Worm (Caenorhabditis elegans) whole organism, young adult: ENCODE measurements around the gene Y41D4B.6.

Experiments
- B0019.2 ChIP-seq: fragments of 200-800 bp; sonication (Bioruptor generic); conservative IDR thresholded peaks from 2 replicates; pipeline ENCODE4 v1.3.6; 2022; ENCODE audit warnings: missing genetic modification reagents, missing genetic modification characterization, missing compliant biosample characterization
- B0261.1 ChIP-seq: sonication (generic microtip); optimal IDR thresholded peaks from 2 replicates; lab custom pipeline; 2016; ENCODE audit warnings: mild to moderate bottlenecking, missing genetic modification characterization, moderate library complexity, missing compliant biosample characterization
- C06A6.2 ChIP-seq: fragments of 200-800 bp; sonication (Bioruptor generic); conservative IDR thresholded peaks from 2 replicates; pipeline ENCODE4 v1.3.6; 2022; ENCODE audit warnings: missing genetic modification characterization, missing compliant biosample characterization
- C17E4.6 ChIP-seq: fragments of 200-800 bp; sonication (Bioruptor generic); IDR thresholded peaks from 2 replicates; pipeline ENCODE4 v1.3.6; 2022; ENCODE audit warnings: missing genetic modification reagents, missing genetic modification characterization, missing compliant biosample characterization
- F33H1.4 ChIP-seq: fragments of 200-800 bp; sonication (Bioruptor generic); IDR thresholded peaks from 2 replicates; pipeline ENCODE4 v1.3.6; 2022; ENCODE audit warnings: missing genetic modification reagents, missing genetic modification characterization, missing compliant biosample characterization
- F37B4.10 ChIP-seq: fragments of 200-800 bp; sonication (Bioruptor generic); IDR thresholded peaks from 2 replicates; pipeline ENCODE4 v1.3.6; 2022; ENCODE audit warnings: missing genetic modification characterization, missing compliant biosample characterization
- F39B2.1 ChIP-seq: fragments of 200-800 bp; sonication (Bioruptor generic); IDR thresholded peaks from 2 replicates; pipeline ENCODE4 v1.3.6; 2022; ENCODE audit warnings: missing genetic modification reagents, missing genetic modification characterization, missing compliant biosample characterization
- F52B5.7 ChIP-seq: sonication (generic microtip); optimal IDR thresholded peaks from 2 replicates; lab custom pipeline; 2016; ENCODE audit warnings: mild to moderate bottlenecking, missing genetic modification characterization, missing compliant biosample characterization
- F57C9.4 ChIP-seq: sonication (generic microtip); optimal IDR thresholded peaks from 2 replicates; lab custom pipeline; 2017; ENCODE audit warnings: mild to moderate bottlenecking, missing genetic modification characterization, missing compliant biosample characterization
- K11D2.4 ChIP-seq: fragments of 200-800 bp; sonication (Bioruptor generic); IDR thresholded peaks from 2 replicates; pipeline ENCODE4 v1.3.6; 2022; ENCODE audit warnings: missing genetic modification reagents, missing genetic modification characterization, missing compliant biosample characterization
- Y53F4B.3 ChIP-seq: fragments of 200-800 bp; sonication (Bioruptor generic); IDR thresholded peaks from 2 replicates; pipeline ENCODE4 v1.3.6; 2022; ENCODE audit warnings: missing genetic modification reagents, missing genetic modification characterization, missing compliant biosample characterization
- Y56A3A.18 ChIP-seq: fragments of 200-800 bp; sonication (Bioruptor generic); IDR thresholded peaks from 2 replicates; pipeline ENCODE4 v1.3.6; 2022; ENCODE audit warnings: missing genetic modification reagents, missing genetic modification characterization, missing compliant biosample characterization
- Y67H2A.10 ChIP-seq: fragments of 200-800 bp; sonication (Bioruptor generic); conservative IDR thresholded peaks from 2 replicates; pipeline ENCODE4 v1.3.6; 2022; ENCODE audit warnings: missing genetic modification reagents, missing genetic modification characterization, missing compliant biosample characterization
- atf-7 ChIP-seq: sonication (generic microtip); optimal IDR thresholded peaks from 2 replicates; lab custom pipeline; 2017; ENCODE audit warnings: mild to moderate bottlenecking, missing genetic modification characterization, missing compliant biosample characterization
- athp-1 ChIP-seq: sonication (generic microtip); optimal IDR thresholded peaks from 2 replicates; lab custom pipeline; 2017; ENCODE audit warnings: mild to moderate bottlenecking, missing genetic modification characterization, missing compliant biosample characterization
- ceh-40 ChIP-seq: fragments of 200-800 bp; sonication (Bioruptor generic); IDR thresholded peaks from 2 replicates; pipeline ENCODE4 v1.3.6; 2022; ENCODE audit warnings: missing genetic modification characterization, missing compliant biosample characterization
- ceh-58 ChIP-seq: fragments of 200-800 bp; sonication (Bioruptor generic); IDR thresholded peaks from 2 replicates; pipeline ENCODE4 v1.3.6; 2022; ENCODE audit warnings: missing genetic modification characterization, missing compliant biosample characterization
- ceh-79 ChIP-seq: sonication (generic microtip); optimal IDR thresholded peaks from 2 replicates; lab custom pipeline; 2017; ENCODE audit warnings: mild to moderate bottlenecking, missing genetic modification characterization, missing compliant biosample characterization
- ceh-91 ChIP-seq: fragments of 200-800 bp; sonication (Bioruptor generic); IDR thresholded peaks from 2 replicates; pipeline ENCODE4 v1.3.6; 2022; ENCODE audit warnings: missing genetic modification reagents, missing genetic modification characterization, missing compliant biosample characterization
- die-1 ChIP-seq: sonication (generic microtip); optimal IDR thresholded peaks from 2 replicates; lab custom pipeline; 2016; ENCODE audit warnings: missing genotype, mild to moderate bottlenecking, missing genetic modification characterization, missing compliant biosample characterization
- efl-1 ChIP-seq: fragments of 150-350 bp; optimal IDR thresholded peaks from 2 replicates; lab custom pipeline; 2014; ENCODE audit warnings: missing biosample characterization, missing genetic modification reagents, missing genetic modification characterization
- egl-44 ChIP-seq: fragments of 200-800 bp; sonication (Bioruptor generic); IDR thresholded peaks from 2 replicates; pipeline ENCODE4 v1.3.6; 2022; ENCODE audit warnings: missing genetic modification reagents, missing genetic modification characterization, missing compliant biosample characterization
- ets-4 ChIP-seq: fragments of 200-800 bp; sonication (Bioruptor generic); optimal IDR thresholded peaks from 2 replicates; lab custom pipeline; 2018; ENCODE audit warnings: mild to moderate bottlenecking, missing genetic modification characterization, missing compliant biosample characterization
- fkh-3 ChIP-seq: sonication (generic microtip); optimal IDR thresholded peaks from 2 replicates; lab custom pipeline; 2016; ENCODE audit warnings: mild to moderate bottlenecking, missing genetic modification characterization, missing compliant biosample characterization
- hlh-12 ChIP-seq: sonication (generic microtip); optimal IDR thresholded peaks from 2 replicates; lab custom pipeline; 2016; ENCODE audit warnings: missing genetic modification characterization, missing compliant biosample characterization
- hmg-20 ChIP-seq: fragments of 200-800 bp; sonication (Bioruptor generic); IDR thresholded peaks from 2 replicates; pipeline ENCODE4 v1.3.6; 2022; ENCODE audit warnings: missing genetic modification reagents, missing genetic modification characterization, missing compliant biosample characterization
- hrde-1 ChIP-seq: sonication (generic microtip); optimal IDR thresholded peaks from 2 replicates; lab custom pipeline; 2016; ENCODE audit warnings: missing genetic modification characterization, mild to moderate bottlenecking, missing compliant biosample characterization, moderate library complexity, missing genotype, missing genetic modification reagents, borderline replicate concordance
- let-607 ChIP-seq, 2 experiments: fragments of 200-800 bp in 1 of 2; sonication (Bioruptor generic) in 1 of 2; sonication (generic microtip) in 1 of 2; optimal IDR thresholded peaks; 2 replicates each; lab custom pipeline; 2016 to 2018; ENCODE audit warnings: mild to moderate bottlenecking in 2 of 2, missing compliant biosample characterization in 2 of 2, missing genetic modification characterization in 2 of 2, moderate library complexity in 2 of 2, missing genotype in 1 of 2
- lin-26 ChIP-seq: fragments of 200-800 bp; sonication (Bioruptor generic); IDR thresholded peaks from 2 replicates; pipeline ENCODE4 v1.3.6; 2022; ENCODE audit warnings: missing genetic modification reagents, missing genetic modification characterization, missing compliant biosample characterization
- lin-54 ChIP-seq: fragments of 200-800 bp; sonication (Bioruptor generic); optimal IDR thresholded peaks from 2 replicates; lab custom pipeline; 2018; ENCODE audit warnings: mild to moderate bottlenecking, missing genetic modification characterization, missing compliant biosample characterization
- madf-6 ChIP-seq: fragments of 200-800 bp; sonication (Bioruptor generic); IDR thresholded peaks from 2 replicates; pipeline ENCODE4 v1.3.6; 2022; ENCODE audit warnings: missing genetic modification reagents, missing genetic modification characterization, missing compliant biosample characterization
- mel-28 ChIP-seq: sonication (generic microtip); optimal IDR thresholded peaks from 2 replicates; lab custom pipeline; 2016; ENCODE audit warnings: borderline replicate concordance, mild to moderate bottlenecking, missing genetic modification characterization, missing compliant biosample characterization
- mes-4 ChIP-seq: sonication (generic microtip); optimal IDR thresholded peaks from 2 replicates; lab custom pipeline; 2016; ENCODE audit warnings: missing genotype, missing genetic modification characterization, missing compliant biosample characterization
- mxl-1 ChIP-seq: sonication (generic microtip); optimal IDR thresholded peaks from 2 replicates; lab custom pipeline; 2016; ENCODE audit warnings: missing genetic modification characterization, missing compliant biosample characterization
- nhr-120 ChIP-seq: fragments of 200-800 bp; sonication (Bioruptor generic); IDR thresholded peaks from 2 replicates; pipeline ENCODE4 v1.3.6; 2022; ENCODE audit warnings: missing genetic modification characterization, missing compliant biosample characterization
- nhr-179 ChIP-seq: sonication (generic microtip); optimal IDR thresholded peaks from 2 replicates; lab custom pipeline; 2016; ENCODE audit warnings: mild to moderate bottlenecking, missing genetic modification characterization, missing compliant biosample characterization
- nhr-27 ChIP-seq: fragments of 200-800 bp; sonication (Bioruptor generic); optimal IDR thresholded peaks from 2 replicates; lab custom pipeline; 2018; ENCODE audit warnings: mild to moderate bottlenecking, missing genetic modification characterization, moderate library complexity, missing compliant biosample characterization
- nhr-80 ChIP-seq: sonication (generic microtip); optimal IDR thresholded peaks from 2 replicates; lab custom pipeline; 2016; ENCODE audit warnings: missing genetic modification characterization, missing compliant biosample characterization
- nhr-90 ChIP-seq: sonication (generic microtip); optimal IDR thresholded peaks from 2 replicates; lab custom pipeline; 2016; ENCODE audit warnings: missing genotype, mild to moderate bottlenecking, missing genetic modification characterization, missing compliant biosample characterization
- pbrm-1 ChIP-seq: fragments of 200-800 bp; sonication (Bioruptor generic); IDR thresholded peaks from 2 replicates; pipeline ENCODE4 v1.3.6; 2022; ENCODE audit warnings: missing genetic modification reagents, missing genetic modification characterization, missing compliant biosample characterization
- rcor-1 ChIP-seq: fragments of 200-800 bp; sonication (Bioruptor generic); IDR thresholded peaks from 2 replicates; pipeline ENCODE4 v1.3.6; 2022; ENCODE audit warnings: missing genetic modification reagents, missing genetic modification characterization, missing compliant biosample characterization
- rec-8 ChIP-seq, 2 experiments: sonication (generic microtip); optimal IDR thresholded peaks; 2 replicates each; lab custom pipeline; 2016; ENCODE audit warnings: mild to moderate bottlenecking in 2 of 2, missing genetic modification characterization in 2 of 2, missing genetic modification reagents in 2 of 2, missing genotype in 2 of 2, missing biosample characterization in 1 of 2, missing compliant biosample characterization in 1 of 2, moderate library complexity in 1 of 2
- snpc-3.4 ChIP-seq: sonication (generic microtip); optimal IDR thresholded peaks from 2 replicates; lab custom pipeline; 2017; ENCODE audit warnings: missing genetic modification characterization, mild to moderate bottlenecking, missing compliant biosample characterization, antibody characterized with exemption, moderate library complexity, missing genotype, missing genetic modification reagents
- tlf-1 ChIP-seq: fragments of 200-800 bp; sonication (Bioruptor generic); optimal IDR thresholded peaks from 2 replicates; lab custom pipeline; 2018; ENCODE audit warnings: mild to moderate bottlenecking, missing genetic modification characterization, missing compliant biosample characterization
- unc-62 ChIP-seq: fragments of 150-350 bp; optimal IDR thresholded peaks from 2 replicates; lab custom pipeline; 2014; ENCODE audit warnings: missing biosample characterization, missing genetic modification reagents, missing genetic modification characterization
- zim-3 ChIP-seq: sonication (generic microtip); optimal IDR thresholded peaks from 2 replicates; lab custom pipeline; 2017; ENCODE audit warnings: mild to moderate bottlenecking, missing genetic modification characterization, moderate library complexity, missing compliant biosample characterization
- ztf-22 ChIP-seq: fragments of 200-800 bp; sonication (Bioruptor generic); optimal IDR thresholded peaks from 2 replicates; lab custom pipeline; 2018; ENCODE audit warnings: mild to moderate bottlenecking, missing genetic modification characterization, moderate library complexity, missing compliant biosample characterization
- ztf-3 ChIP-seq: fragments of 200-800 bp; sonication (Bioruptor generic); optimal IDR thresholded peaks from 2 replicates; lab custom pipeline; 2018; ENCODE audit warnings: mild to moderate bottlenecking, missing genetic modification characterization, missing compliant biosample characterization

Y41D4B.6 gene

DNA sequence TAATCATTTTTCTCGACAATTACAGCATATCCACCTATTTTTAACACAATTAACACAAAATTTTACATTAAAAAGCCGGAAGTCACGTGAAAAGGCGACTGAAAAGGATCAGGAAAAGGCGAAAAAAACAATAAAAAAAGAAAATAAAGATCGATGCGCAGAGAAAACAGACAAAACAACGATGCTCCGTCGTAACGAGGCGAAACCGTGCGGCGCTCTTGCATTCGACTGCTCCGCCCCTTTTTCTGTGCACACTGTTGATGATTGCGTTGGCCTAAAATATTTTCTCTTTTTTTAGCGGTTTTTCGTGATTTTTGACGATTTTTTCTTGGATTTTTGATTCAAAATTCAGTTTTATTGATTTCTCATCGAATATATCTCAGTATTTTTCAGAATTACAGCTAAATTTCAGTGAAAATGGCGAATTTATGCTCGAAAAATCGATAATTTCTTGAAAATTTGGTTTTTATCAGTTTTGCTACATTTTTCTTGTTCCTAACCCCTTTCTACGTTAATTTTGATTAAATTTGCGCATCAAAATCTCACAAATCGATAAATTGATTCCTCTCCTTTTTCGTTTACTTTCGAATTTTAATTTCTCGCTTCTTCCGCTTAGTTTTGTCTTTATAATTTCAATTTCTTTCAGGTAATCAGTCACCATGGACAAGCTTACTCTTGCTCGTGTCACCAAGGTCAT is 25.6 kb downstream of the Y41D4B.6 start, which contains the start of gene rps-28 (continued):
- TF ChIP-seq nhr-90 (peak; percentile 67), nhr-80 (tag; lab: Kevin White, UChicago) (peak; percentile 95), nhr-120 (no peak), C17E4.6 (peak; percentile 31; the same call in 1 of the 2 replicates), fkh-3 (tag; lab: Kevin White, UChicago) (no peak), pbrm-1 (peak; percentile 95), let-607 (tag; optimal IDR thresholded peaks at IDR 0.05; lab: Kevin White, UChicago) (peak; percentile 69 to 85), ets-4 (peak; percentile 23), mxl-1 (tag; lab: Kevin White, UChicago) (no peak), efl-1 (GFP tag; lab: Kevin White, UChicago) (peak; percentile 76), ceh-79 (tag; lab: Kevin White, UChicago) (no peak), unc-62 (GFP tag; lab: Kevin White, UChicago) (no peak), lin-54 (GFP tag; lab: Kevin White, UChicago) (peak; percentile 94), Y53F4B.3 (peak; percentile 84), nhr-179 (tag; lab: Kevin White, UChicago) (no peak), zim-3 (tag; lab: Kevin White, UChicago) (no peak), hlh-12 (tag; lab: Kevin White, UChicago) (no peak), B0019.2 (GFP tag; lab: Robert Waterston, UW) (peak; percentile 86), egl-44 (GFP tag; lab: Robert Waterston, UW) (peak; percentile 65; the same call in 1 of the 2 replicates), B0261.1 (peak; percentile 27), K11D2.4 (peak; percentile 92), athp-1 (tag; lab: Kevin White, UChicago) (peak; percentile 99), F39B2.1 (GFP tag; lab: Robert Waterston, UW) (no peak), madf-6 (GFP tag; lab: Robert Waterston, UW) (peak; percentile 91), die-1 (peak; percentile 65), ceh-91 (GFP tag; lab: Robert Waterston, UW) (peak; percentile 90), ztf-22 (GFP tag; lab: Kevin White, UChicago) (peak; percentile 69), Y56A3A.18 (GFP tag; lab: Robert Waterston, UW) (no peak), atf-7 (tag; lab: Kevin White, UChicago) (peak; percentile 69), F33H1.4 (GFP tag; lab: Robert Waterston, UW) (peak; percentile 84), hrde-1 (tag; lab: Kevin White, UChicago) (peak; percentile 16), nhr-27 (tag; lab: Kevin White, UChicago) (no peak), C06A6.2 (GFP tag; lab: Robert Waterston, UW) (peak; percentile 97), hmg-20 (GFP tag; lab: Robert Waterston, UW) (peak; percentile 71; the same call in 1 of the 2 replicates), rec-8 (tag; optimal IDR thresholded peaks at IDR 0.05; lab: Kevin White, UChicago) (peak; percentile 27 to 29), F37B4.10 (GFP tag; lab: Robert Waterston, UW) (0 out of 2 replicates have a peak, but pooled peaks have one; percentile 67), ceh-58 (GFP tag; lab: Robert Waterston, UW) (no peak), tlf-1 (GFP tag; lab: Kevin White, UChicago) (peak; percentile 92), rcor-1 (GFP tag; lab: Robert Waterston, UW) (peak; percentile 95), Y67H2A.10 (GFP tag; lab: Robert Waterston, UW) (peak; percentile 85), mel-28 (tag; lab: Kevin White, UChicago) (no peak), F57C9.4 (no peak), ceh-40 (GFP tag; lab: Robert Waterston, UW) (no peak), lin-26 (GFP tag; lab: Robert Waterston, UW) (peak; percentile 80; the same call in 1 of the 2 replicates), F52B5.7 (peak; percentile 17), ztf-3 (GFP tag; lab: Kevin White, UChicago) (no peak), mes-4 (tag; lab: Kevin White, UChicago) (no peak), snpc-3.4 (tag; lab: Kevin White, UChicago) (peak; percentile 76)
